Worm (Caenorhabditis elegans) whole organism, midembryonic: ENCODE results near the gene ZK688.9.

Experiments used
- T22C8.4 ChIP-seq: fragments of 200-800 bp; sonication (Bioruptor generic); IDR thresholded peaks from 2 replicates; pipeline ENCODE4 v1.3.6; 2022; ENCODE audit warnings: missing genetic modification characterization, missing compliant biosample characterization
- cog-1 ChIP-seq: sonication (generic microtip); optimal IDR thresholded peaks from 2 replicates; lab custom pipeline; 2016; ENCODE audit warnings: missing genetic modification characterization, missing compliant biosample characterization
- flt-1 ChIP-seq: fragments of 200-800 bp; sonication (Bioruptor generic); IDR thresholded peaks from 2 replicates; pipeline ENCODE4 v1.3.6; 2022; ENCODE audit warnings: missing genetic modification characterization, missing compliant biosample characterization
- klf-2 ChIP-seq: fragments of 200-800 bp; sonication (Bioruptor generic); conservative IDR thresholded peaks from 2 replicates; pipeline ENCODE4 v1.3.6; 2022; ENCODE audit warnings: missing genetic modification reagents, missing genetic modification characterization, missing compliant biosample characterization
- med-1 ChIP-seq: sonication (generic microtip); optimal IDR thresholded peaks from 2 replicates; lab custom pipeline; 2017; ENCODE audit warnings: missing genetic modification characterization, mild to moderate bottlenecking, missing compliant biosample characterization, antibody characterized with exemption, missing genetic modification reagents; ENCODE audit not compliant: insufficient read depth
- ref-1 ChIP-seq: fragments of 200-800 bp; sonication (Bioruptor generic); conservative IDR thresholded peaks from 2 replicates; pipeline ENCODE4 v1.3.6; 2022; ENCODE audit warnings: missing genetic modification reagents, missing genetic modification characterization, missing compliant biosample characterization
- tab-1 ChIP-seq: fragments of 200-800 bp; sonication (Bioruptor generic); IDR thresholded peaks from 2 replicates; pipeline ENCODE4 v1.3.6; 2022; ENCODE audit warnings: missing genetic modification characterization, missing compliant biosample characterization
- ztf-23 ChIP-seq: fragments of 200-800 bp; sonication (Bioruptor generic); IDR thresholded peaks from 2 replicates; pipeline ENCODE4 v1.3.6; 2022; ENCODE audit warnings: missing genetic modification reagents, missing genetic modification characterization, missing compliant biosample characterization
- ztf-29 ChIP-seq: fragments of 200-800 bp; sonication (Bioruptor generic); IDR thresholded peaks from 2 replicates; pipeline ENCODE4 v1.3.6; 2022; ENCODE audit warnings: missing genetic modification reagents, missing genetic modification characterization, missing compliant biosample characterization

Gene ZK688.9

DNA sequence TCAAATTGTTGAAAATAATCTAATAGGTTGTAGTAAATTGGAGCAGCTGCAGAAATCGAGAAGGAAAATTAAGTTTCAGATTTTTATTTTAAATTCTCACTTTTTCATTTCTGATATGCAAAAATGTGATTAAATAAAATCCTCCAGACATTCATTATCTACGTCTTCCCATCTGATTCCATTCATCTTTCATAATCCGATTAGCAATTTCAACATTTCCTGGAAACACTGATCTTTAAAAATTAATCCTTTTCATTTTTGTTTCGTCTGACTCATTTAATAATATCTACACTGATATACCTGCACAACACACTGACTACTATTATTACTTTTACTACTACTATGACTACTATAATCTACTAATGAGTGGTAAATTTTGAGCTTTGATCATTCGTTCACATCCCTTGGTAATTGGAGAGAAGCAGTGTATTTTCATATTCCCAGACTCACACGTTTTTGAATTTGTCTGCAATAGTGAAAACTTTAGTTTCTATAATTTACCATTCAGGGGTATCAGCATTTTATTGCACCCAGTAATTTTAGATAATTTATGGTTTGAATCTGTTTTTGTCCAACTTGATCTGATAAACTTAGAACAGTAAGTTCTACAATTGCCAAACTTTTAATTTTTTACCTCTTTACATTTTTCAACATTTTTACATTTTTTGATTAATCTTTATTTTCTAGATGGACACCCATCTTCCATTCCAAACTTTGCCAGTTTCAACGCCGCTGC is 43.7 kb downstream of the ZK688.9 start, which contains the start of gene ceh-23:
Gene ceh-23 (plus strand): TSS at position 686 of the 736 bp plus-strand sequence.
- TF ChIP-seq med-1 (GFP tag; lab: Kevin White, UChicago), result no peak

ce11 chrIII:7837567-7837966 is 45.2 kb downstream of the ZK688.9 start:
- TF ChIP-seq flt-1 (GFP tag; lab: Robert Waterston, UW), result no peak
- no peak for TF ChIP-seq klf-2 (GFP tag; lab: Robert Waterston, UW)
- no peak for TF ChIP-seq cog-1
- TF ChIP-seq ztf-23 (GFP tag; lab: Robert Waterston, UW), result no peak
- no peak for TF ChIP-seq med-1 (GFP tag; lab: Kevin White, UChicago)
- no peak for TF ChIP-seq ref-1 (GFP tag; lab: Robert Waterston, UW)
- no peak for TF ChIP-seq T22C8.4
- no peak for TF ChIP-seq ztf-29 (GFP tag; lab: Robert Waterston, UW)
- TF ChIP-seq tab-1, result no peak

DNA sequence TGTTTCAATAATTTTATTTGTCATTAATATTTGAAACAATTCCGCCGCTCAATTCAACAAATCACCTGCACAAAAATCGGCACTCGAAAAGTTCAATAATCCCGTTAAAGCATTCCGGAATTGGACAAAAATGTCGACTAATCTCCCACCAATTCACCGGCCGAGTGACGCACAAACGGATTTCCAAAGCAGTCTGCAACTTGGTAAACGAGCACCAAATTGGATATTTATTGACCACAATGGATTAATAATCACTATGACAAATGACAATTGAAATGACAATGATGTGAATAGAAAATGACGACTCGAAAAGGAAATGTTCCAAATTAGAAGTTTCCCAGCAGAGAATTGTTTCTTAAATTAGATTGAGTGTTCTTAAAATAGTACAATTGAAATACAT is 47.1 kb downstream of the ZK688.9 start:
- TF ChIP-seq flt-1 (GFP tag; lab: Robert Waterston, UW) (no peak), klf-2 (GFP tag; lab: Robert Waterston, UW) (no peak), med-1 (GFP tag; lab: Kevin White, UChicago) (no peak), ref-1 (GFP tag; lab: Robert Waterston, UW) (no peak), ztf-23 (GFP tag; lab: Robert Waterston, UW) (no peak), T22C8.4 (no peak), tab-1 (no peak), ztf-29 (GFP tag; lab: Robert Waterston, UW) (no peak), cog-1 (no peak)

- TF ChIP-seq ztf-29 (GFP tag; lab: Robert Waterston, UW), result no peak
- no peak for TF ChIP-seq klf-2 (GFP tag; lab: Robert Waterston, UW)
- no peak for TF ChIP-seq cog-1
- TF ChIP-seq med-1 (GFP tag; lab: Kevin White, UChicago), result no peak
- no peak for TF ChIP-seq T22C8.4
- no peak for TF ChIP-seq flt-1 (GFP tag; lab: Robert Waterston, UW)
- TF ChIP-seq tab-1, result no peak
- TF ChIP-seq ref-1 (GFP tag; lab: Robert Waterston, UW), result no peak
Measured at ce11 chrIII:7834848-7835247, 48.0 kb downstream of the ZK688.9 start.

DNA sequence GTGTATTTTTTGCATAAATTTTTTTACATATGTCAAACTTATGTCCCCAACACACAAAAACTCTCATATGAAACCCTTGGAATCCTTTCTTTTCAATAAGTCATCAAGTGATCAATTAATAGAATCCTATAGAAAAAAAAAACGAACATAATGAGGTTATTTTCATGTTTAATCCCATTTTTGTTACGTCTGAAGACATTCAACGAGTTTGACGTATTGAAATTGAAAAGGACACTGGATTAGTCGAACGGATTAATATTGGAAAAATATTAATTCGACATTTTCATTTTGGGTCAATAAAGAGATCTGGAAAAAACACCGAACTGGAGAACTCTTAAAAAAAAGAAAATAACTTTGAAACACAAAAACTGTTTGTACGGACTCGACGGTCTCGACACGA is 50.3 kb downstream of the ZK688.9 start:
- TF ChIP-seq flt-1 (GFP tag; lab: Robert Waterston, UW), result no peak
- TF ChIP-seq med-1 (GFP tag; lab: Kevin White, UChicago), result no peak
- TF ChIP-seq tab-1, result no peak
- TF ChIP-seq ref-1 (GFP tag; lab: Robert Waterston, UW), result no peak
- TF ChIP-seq ztf-23 (GFP tag; lab: Robert Waterston, UW), result no peak
- TF ChIP-seq klf-2 (GFP tag; lab: Robert Waterston, UW), result no peak
- TF ChIP-seq ztf-29 (GFP tag; lab: Robert Waterston, UW), result no peak
